Worm (Caenorhabditis elegans): ENCODE data around the gene E02H4.8.

- TF ChIP-seq W03F9.2 (tag; optimal IDR thresholded peaks at IDR 0.05) (no peak), dao-5 (tag; optimal IDR thresholded peaks at IDR 0.05) (no peak), him-1 (tag; optimal IDR thresholded peaks at IDR 0.05) (no peak)
Observed at ce11 chrX:14225273-14225672, 38.1 kb downstream of the E02H4.8 start, which contains the start of gene cyp-13B2.

Data from whole organism, L4/young adult.